Fruit fly (Drosophila melanogaster): Measurements from ENCODE around the gene alph.

The alph gene

DNA sequence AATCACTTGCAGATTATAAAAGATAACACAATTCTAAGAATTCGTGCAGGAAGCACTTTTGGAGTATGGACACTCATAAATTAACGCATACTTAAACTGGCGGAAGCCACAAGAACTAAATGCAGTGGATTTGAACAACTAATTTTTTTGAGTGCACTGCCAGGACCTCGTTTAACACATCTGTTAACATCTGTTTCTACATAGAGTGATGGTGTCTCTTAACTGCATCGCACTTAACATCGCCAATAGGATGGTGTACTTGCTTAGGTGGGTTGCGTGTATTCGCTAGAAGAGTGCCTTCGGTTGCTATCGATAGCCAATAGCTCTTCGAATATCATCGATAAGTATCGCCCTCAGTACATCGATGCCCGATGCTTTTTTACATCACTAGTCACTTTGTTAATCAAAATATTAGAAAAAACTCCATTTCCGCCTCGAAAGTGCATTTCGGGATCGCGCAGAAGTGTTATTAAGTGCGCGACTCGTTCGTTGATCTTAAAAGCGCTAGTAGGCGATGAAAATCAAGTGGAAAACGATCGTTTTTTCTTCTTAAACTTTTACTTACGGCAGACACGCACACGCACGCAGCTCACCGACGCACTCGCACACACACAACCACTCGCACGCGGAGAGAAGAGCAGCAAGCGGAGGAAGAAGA lies at the start of gene alph (continued):
- peak; percentile 45 for TF ChIP-seq unpg (GFP tag; optimal IDR thresholded peaks at IDR 0.05)
- no peak for TF ChIP-seq Dip2 (GFP tag; IDR thresholded peaks at IDR 0.05)
- no peak for TF ChIP-seq CG9817 (tag; optimal IDR thresholded peaks at IDR 0.05)
- peak; percentile 7 for TF ChIP-seq zfh2 (GFP tag; optimal IDR thresholded peaks at IDR 0.05)
- TF ChIP-seq CG4360 (GFP tag; IDR thresholded peaks at IDR 0.05): no peak
- no peak for TF ChIP-seq Fer2 (tag; optimal IDR thresholded peaks at IDR 0.05)
- TF ChIP-seq h (optimal IDR thresholded peaks at IDR 0.05): no peak
- TF ChIP-seq Gug (GFP tag; IDR thresholded peaks at IDR 0.05): peak; percentile 37; the same call in 1 of the 4 replicates
- no peak for TF ChIP-seq so (GFP tag; IDR thresholded peaks at IDR 0.05)
- TF ChIP-seq wor (GFP tag; IDR thresholded peaks at IDR 0.05): no peak
- TF ChIP-seq CG7987 (GFP tag; optimal IDR thresholded peaks at IDR 0.05): no peak
- TF ChIP-seq CG33557 (GFP tag; optimal IDR thresholded peaks at IDR 0.05): peak; percentile 6
- peak; percentile 51 for TF ChIP-seq Dad (GFP tag; optimal IDR thresholded peaks at IDR 0.05)
- no peak for TF ChIP-seq Ssrp (tag; optimal IDR thresholded peaks at IDR 0.05)
- TF ChIP-seq CG18262 (tag; optimal IDR thresholded peaks at IDR 0.05): peak; percentile 26
- no peak for TF ChIP-seq CG5180 (GFP tag; optimal IDR thresholded peaks at IDR 0.05)
- no peak for TF ChIP-seq ash1 (GFP tag; optimal IDR thresholded peaks at IDR 0.05)
- peak; percentile 23 for TF ChIP-seq Asciz (GFP tag; optimal IDR thresholded peaks at IDR 0.05)
- TF ChIP-seq CG4617 (GFP tag; optimal IDR thresholded peaks at IDR 0.05; ENCODE audit: borderline replicate concordance): peak; percentile 94
- TF ChIP-seq ATbp (GFP tag; optimal IDR thresholded peaks at IDR 0.05): peak; percentile 15
- TF ChIP-seq oc (tag; optimal IDR thresholded peaks at IDR 0.05): no peak
- no peak; the same call in 2 of the 3 replicates for TF ChIP-seq C15 (GFP tag; IDR thresholded peaks at IDR 0.05)
- no peak for TF ChIP-seq CG8388 (GFP tag; optimal IDR thresholded peaks at IDR 0.05)
- TF ChIP-seq az2 (GFP tag; optimal IDR thresholded peaks at IDR 0.05): peak; percentile 63
- TF ChIP-seq lbe (GFP tag; optimal IDR thresholded peaks at IDR 0.05): no peak
- TF ChIP-seq Hr78 (GFP tag; optimal IDR thresholded peaks at IDR 0.05): no peak
- no peak for TF ChIP-seq tgo (GFP tag; IDR thresholded peaks at IDR 0.05)
- no peak for TF ChIP-seq CG15479 (GFP tag; optimal IDR thresholded peaks at IDR 0.05)
- no peak for TF ChIP-seq ttk (GFP tag; IDR thresholded peaks at IDR 0.05)
- peak; percentile 42 for TF ChIP-seq CG17359 (tag; optimal IDR thresholded peaks at IDR 0.05)
- no peak for TF ChIP-seq seq (GFP tag; IDR thresholded peaks at IDR 0.05)
- TF ChIP-seq Dp (GFP tag; optimal IDR thresholded peaks at IDR 0.05): peak; percentile 34
- TF ChIP-seq jing (GFP tag; optimal IDR thresholded peaks at IDR 0.05): no peak
- no peak for TF ChIP-seq pho (GFP tag; optimal IDR thresholded peaks at IDR 0.05)
- no peak; the same call in 1 of the 2 replicates for TF ChIP-seq wdn (GFP tag; IDR thresholded peaks at IDR 0.05)
- no peak for TF ChIP-seq eve (GFP tag; optimal IDR thresholded peaks at IDR 0.05)
- peak; percentile 34 for TF ChIP-seq Blimp-1 (GFP tag; optimal IDR thresholded peaks at IDR 0.05)
- peak; percentile 67 for TF ChIP-seq CG3995 (GFP tag; optimal IDR thresholded peaks at IDR 0.05)
- peak; percentile 47 for TF ChIP-seq CG9609 (GFP tag; optimal IDR thresholded peaks at IDR 0.05)
- TF ChIP-seq HHEX (GFP tag; optimal IDR thresholded peaks at IDR 0.05): peak; percentile 8
- TF ChIP-seq NC2β (GFP tag; optimal IDR thresholded peaks at IDR 0.05): peak; percentile 20
- no peak for TF ChIP-seq GATAe (GFP tag; conservative IDR thresholded peaks at IDR 0.05)
- no peak for TF ChIP-seq CG11093 (GFP tag; IDR thresholded peaks at IDR 0.05)
- no peak for TF ChIP-seq CG8944 (GFP tag; optimal IDR thresholded peaks at IDR 0.05)
- TF ChIP-seq disco-r (GFP tag; optimal IDR thresholded peaks at IDR 0.05): no peak
- TF ChIP-seq CG10321 (GFP tag; IDR thresholded peaks at IDR 0.05): no peak
- no peak for TF ChIP-seq CG17912 (GFP tag; optimal IDR thresholded peaks at IDR 0.05)
- no peak for TF ChIP-seq en (GFP tag; optimal IDR thresholded peaks at IDR 0.05)
- peak; percentile 5 for TF ChIP-seq grau (tag; optimal IDR thresholded peaks at IDR 0.05)
- TF ChIP-seq Hr51 (GFP tag; optimal IDR thresholded peaks at IDR 0.05): peak; percentile 19 to 33

All from whole organism, embryonic.